Fruit fly (Drosophila melanogaster): ENCODE measurements around the gene fu.

DNA sequence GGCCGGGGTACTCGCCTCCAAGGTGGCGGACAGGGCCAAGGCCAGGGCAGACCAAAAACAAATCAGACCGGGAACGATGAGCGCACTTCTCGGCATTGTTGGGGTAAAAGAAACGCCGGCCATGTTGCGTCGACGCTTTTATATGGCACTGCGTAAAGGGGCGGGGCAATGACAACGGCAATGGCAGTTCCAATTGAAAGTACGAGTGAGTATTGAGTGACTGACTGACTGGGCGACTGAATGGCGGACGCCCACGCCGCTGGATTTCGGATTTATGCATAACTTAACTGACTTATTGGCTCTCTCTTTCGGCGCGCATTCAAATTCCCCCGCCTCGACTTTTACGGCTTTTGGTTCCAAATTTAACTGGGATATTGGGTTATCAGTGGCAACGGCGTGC, 4.5 kb downstream of the fu start, which contains the start of gene CG6696:
- no peak for TF ChIP-seq Lpt (GFP tag; optimal IDR thresholded peaks at IDR 0.05)
- no peak for TF ChIP-seq topi (GFP tag; optimal IDR thresholded peaks at IDR 0.05)
- no peak for TF ChIP-seq Sox102F (GFP tag; optimal IDR thresholded peaks at IDR 0.05)
- no peak for TF ChIP-seq CG4318 (GFP tag; optimal IDR thresholded peaks at IDR 0.05)
- no peak for TF ChIP-seq CG6854 (GFP tag; optimal IDR thresholded peaks at IDR 0.05)
- TF ChIP-seq fd59A (GFP tag; optimal IDR thresholded peaks at IDR 0.05) = no peak
- no peak for TF ChIP-seq achi (GFP tag; optimal IDR thresholded peaks at IDR 0.05)
- no peak for TF ChIP-seq CG9139 (GFP tag; optimal IDR thresholded peaks at IDR 0.05)
- TF ChIP-seq lz (GFP tag; optimal IDR thresholded peaks at IDR 0.05) = no peak
- no peak for TF ChIP-seq cyc (GFP tag; optimal IDR thresholded peaks at IDR 0.05)
